Worm (Caenorhabditis elegans) whole organism, midembryonic: Measurements from ENCODE around the gene F09E10.1.

Experiments
- cog-1 ChIP-seq: sonication (generic microtip); optimal IDR thresholded peaks from 2 replicates; lab custom pipeline; 2016; ENCODE audit warnings: missing genetic modification characterization, missing compliant biosample characterization
- ref-1 ChIP-seq: fragments of 200-800 bp; sonication (Bioruptor generic); conservative IDR thresholded peaks from 2 replicates; pipeline ENCODE4 v1.3.6; 2022; ENCODE audit warnings: missing genetic modification reagents, missing genetic modification characterization, missing compliant biosample characterization

DNA sequence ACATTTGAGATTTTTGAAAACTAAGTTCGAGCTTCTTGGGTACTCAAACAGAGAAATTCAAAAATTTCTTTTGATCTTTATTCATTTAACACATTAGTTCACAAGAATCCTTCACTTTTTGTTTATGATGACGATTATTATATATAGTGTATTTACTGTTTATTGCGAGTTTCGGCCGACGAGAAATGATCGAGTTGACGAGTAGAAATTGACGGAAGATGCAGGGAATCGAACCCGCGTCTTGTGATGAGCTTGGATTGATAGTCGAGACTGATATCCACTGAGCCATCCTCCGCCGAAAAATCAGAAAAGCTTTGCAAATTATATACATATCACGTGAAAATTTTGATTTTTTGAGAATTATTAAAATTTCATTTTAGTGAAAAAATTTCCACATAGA, 28.8 kb upstream of the F09E10.1 start:
- TF ChIP-seq cog-1, result no peak
- TF ChIP-seq ref-1 (GFP tag; lab: Robert Waterston, UW), result no peak
